Fruit fly (Drosophila melanogaster) whole organism, wandering third instar larva: ENCODE data around the gene CG42512.

ENCODE experiments used
- GATAd ChIP-seq: sonication (Bioruptor generic); optimal IDR thresholded peaks from 2 replicates; lab custom pipeline; 2016; ENCODE audit warnings: missing biosample characterization, missing genetic modification characterization
- OdsH ChIP-seq: fragments of 200-800 bp; sonication (Bioruptor generic); optimal IDR thresholded peaks from 2 replicates; lab custom pipeline; 2016; ENCODE audit warnings: missing biosample characterization, mild to moderate bottlenecking, missing genetic modification characterization
- br ChIP-seq: fragments of 200-800 bp; sonication (Bioruptor generic); optimal IDR thresholded peaks from 2 replicates; lab custom pipeline; 2016; ENCODE audit warnings: missing biosample characterization, missing genetic modification characterization
- usp ChIP-seq: fragments of >200 bp; optimal IDR thresholded peaks from 2 replicates; lab custom pipeline; 2017; ENCODE audit warnings: missing biosample characterization, missing genetic modification characterization

DNA sequence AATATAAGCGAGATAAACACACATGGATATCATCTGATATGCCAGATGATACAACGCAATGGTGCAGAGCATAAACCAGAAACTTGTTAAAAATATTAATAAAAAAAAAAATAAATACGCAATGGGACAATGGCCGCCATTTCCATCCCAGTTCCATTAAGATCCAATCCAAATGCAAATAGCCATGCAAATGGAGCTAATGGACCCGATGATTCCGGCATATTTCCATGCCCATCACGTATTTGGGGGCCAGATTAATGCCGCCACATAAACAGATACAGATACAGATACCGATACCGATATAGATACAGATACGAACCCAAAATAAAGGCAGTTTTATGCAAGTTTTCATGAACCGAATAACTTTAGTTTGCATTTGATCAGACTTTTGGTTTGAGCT is 27.7 kb upstream of the CG42512 start:
- TF ChIP-seq br (GFP tag; lab: Kevin White, UChicago): no peak
- TF ChIP-seq usp: no peak
- TF ChIP-seq GATAd: no peak
- TF ChIP-seq OdsH: no peak
